Fruit fly (Drosophila melanogaster) whole organism, prepupa: Measurements from ENCODE around the gene Apt1.

Source experiments
- Blimp-1 ChIP-seq: fragments of 200-800 bp; sonication (Bioruptor generic); optimal IDR thresholded peaks from 3 replicates; lab custom pipeline; 2017; ENCODE audit warnings: missing biosample characterization, missing genetic modification characterization, mild to moderate bottlenecking, moderate library complexity, missing genetic modification reagents
- CG10631 ChIP-seq: fragments of 200-800 bp; sonication (Bioruptor generic); optimal IDR thresholded peaks from 2 replicates; lab custom pipeline; 2016; ENCODE audit warnings: missing biosample characterization, missing genetic modification characterization
- CG10669 ChIP-seq: fragments of 200-800 bp; sonication (Bioruptor generic); optimal IDR thresholded peaks from 3 replicates; lab custom pipeline; 2018; ENCODE audit warnings: missing biosample characterization, mild to moderate bottlenecking, missing genetic modification characterization, moderate library complexity
- CG11294 ChIP-seq: fragments of 200-800 bp; sonication (Bioruptor generic); IDR thresholded peaks from 2 replicates; pipeline ENCODE4 v1.3.6; 2022; ENCODE audit warnings: missing biosample characterization, missing genetic modification characterization
- CG11762 ChIP-seq: fragments of 200-800 bp; sonication (Bioruptor generic); optimal IDR thresholded peaks from 3 replicates; lab custom pipeline; 2016; ENCODE audit warnings: missing biosample characterization, missing genetic modification characterization; ENCODE audit not compliant: insufficient read depth
- CG11902 ChIP-seq: fragments of 200-800 bp; sonication (Bioruptor generic); optimal IDR thresholded peaks from 3 replicates; lab custom pipeline; 2016; ENCODE audit warnings: missing biosample characterization, missing genetic modification characterization
- CG15336 ChIP-seq: fragments of 200-800 bp; sonication (Bioruptor generic); IDR thresholded peaks from 2 replicates; pipeline ENCODE4 v1.3.6; 2022; ENCODE audit warnings: missing biosample characterization, missing genetic modification characterization
- CG1621 ChIP-seq: fragments of 200-800 bp; sonication (Bioruptor generic); optimal IDR thresholded peaks from 3 replicates; lab custom pipeline; 2018; ENCODE audit warnings: missing biosample characterization, mild to moderate bottlenecking, missing genetic modification characterization
- CG16779 ChIP-seq: fragments of 200-800 bp; sonication (Bioruptor generic); optimal IDR thresholded peaks from 3 replicates; lab custom pipeline; 2017; ENCODE audit warnings: missing biosample characterization, mild to moderate bottlenecking, missing genetic modification characterization
- CG3032 ChIP-seq: fragments of 200-800 bp; optimal IDR thresholded peaks from 2 replicates; lab custom pipeline; 2019; ENCODE audit warnings: missing biosample characterization, mild to moderate bottlenecking, missing genetic modification characterization, moderate library complexity
- CG31627 ChIP-seq: fragments of 200-800 bp; sonication (Bioruptor generic); optimal IDR thresholded peaks from 3 replicates; lab custom pipeline; 2016; ENCODE audit warnings: missing biosample characterization, missing genetic modification characterization
- CG32006 ChIP-seq: fragments of 200-800 bp; sonication (Bioruptor generic); optimal IDR thresholded peaks from 3 replicates; lab custom pipeline; 2017; ENCODE audit warnings: missing biosample characterization, mild to moderate bottlenecking, missing genetic modification characterization
- CG34406 ChIP-seq: fragments of 200-800 bp; sonication (Bioruptor generic); optimal IDR thresholded peaks from 3 replicates; lab custom pipeline; 2016; ENCODE audit warnings: missing biosample characterization, missing genetic modification characterization
- CG4318 ChIP-seq: fragments of 200-800 bp; sonication (Bioruptor generic); optimal IDR thresholded peaks from 3 replicates; lab custom pipeline; 2017; ENCODE audit warnings: missing biosample characterization, mild to moderate bottlenecking, missing genetic modification characterization
- CG6163 ChIP-seq: fragments of 200-800 bp; sonication (Bioruptor generic); IDR thresholded peaks from 3 replicates; pipeline ENCODE4 v1.3.6; 2022; ENCODE audit warnings: missing biosample characterization, missing genetic modification characterization
- CG6276 ChIP-seq: fragments of 200-800 bp; sonication (Bioruptor generic); optimal IDR thresholded peaks from 2 replicates; lab custom pipeline; 2017; ENCODE audit warnings: missing biosample characterization, mild to moderate bottlenecking, missing genetic modification characterization
- CG6792 ChIP-seq: fragments of 200-800 bp; sonication (Bioruptor generic); optimal IDR thresholded peaks from 3 replicates; lab custom pipeline; 2016; ENCODE audit warnings: missing biosample characterization, missing genetic modification characterization
- CG6808 ChIP-seq: fragments of 200-800 bp; sonication (Bioruptor generic); optimal IDR thresholded peaks from 3 replicates; lab custom pipeline; 2017; ENCODE audit warnings: missing biosample characterization, missing genetic modification characterization, mild to moderate bottlenecking, moderate library complexity, missing genetic modification reagents
- CG7368 ChIP-seq: fragments of 200-800 bp; sonication (Bioruptor generic); optimal IDR thresholded peaks from 3 replicates; lab custom pipeline; 2016; ENCODE audit warnings: missing biosample characterization, missing genetic modification characterization
- CG8119 ChIP-seq: fragments of 200-800 bp; sonication (Bioruptor generic); IDR thresholded peaks from 3 replicates; pipeline ENCODE4 v1.3.6; 2022; ENCODE audit warnings: missing biosample characterization, missing genetic modification characterization
- CG8632 ChIP-seq: fragments of 200-800 bp; sonication (Bioruptor generic); optimal IDR thresholded peaks from 3 replicates; lab custom pipeline; 2016; ENCODE audit warnings: missing biosample characterization, missing genetic modification characterization
- Eip75B ChIP-seq: fragments of 200-800 bp; sonication (Bioruptor generic); optimal IDR thresholded peaks from 3 replicates; lab custom pipeline; 2016; ENCODE audit warnings: missing biosample characterization, missing genetic modification characterization
- Eip78C ChIP-seq: fragments of 200-800 bp; sonication (Bioruptor generic); peaks from one replicate; lab custom pipeline; 2016; ENCODE audit warnings: missing biosample characterization, missing genetic modification characterization
- Eip93F ChIP-seq: fragments of 200-800 bp; sonication (Bioruptor generic); optimal IDR thresholded peaks from 2 replicates; lab custom pipeline; 2016; ENCODE audit warnings: missing biosample characterization, mild to moderate bottlenecking, missing genetic modification characterization
- Ets96B ChIP-seq: fragments of 200-800 bp; optimal IDR thresholded peaks from 2 replicates; lab custom pipeline; 2019; ENCODE audit warnings: missing biosample characterization, mild to moderate bottlenecking, missing genetic modification characterization, moderate library complexity
- Hr38 ChIP-seq: sonication (Bioruptor generic); optimal IDR thresholded peaks from 2 replicates; lab custom pipeline; 2016; ENCODE audit warnings: missing biosample characterization, missing genetic modification characterization
- Hr4 ChIP-seq: fragments of 200-800 bp; sonication (Bioruptor generic); optimal IDR thresholded peaks from 3 replicates; lab custom pipeline; 2016; ENCODE audit warnings: missing biosample characterization, missing genetic modification characterization
- Lpt ChIP-seq: fragments of 200-800 bp; sonication (Bioruptor generic); optimal IDR thresholded peaks from 3 replicates; lab custom pipeline; 2016; ENCODE audit warnings: missing biosample characterization, missing genetic modification characterization
- OdsH ChIP-seq: fragments of 200-800 bp; sonication (Bioruptor generic); optimal IDR thresholded peaks from 3 replicates; lab custom pipeline; 2016; ENCODE audit warnings: missing biosample characterization, missing genetic modification characterization
- Smox ChIP-seq: fragments of 200-800 bp; sonication (Bioruptor generic); optimal IDR thresholded peaks from 3 replicates; lab custom pipeline; 2016; ENCODE audit warnings: missing biosample characterization, missing genetic modification characterization
- Sox14 ChIP-seq: fragments of 200-800 bp; sonication (Bioruptor generic); optimal IDR thresholded peaks from 3 replicates; lab custom pipeline; 2016; ENCODE audit warnings: missing biosample characterization, missing genetic modification characterization
- Sox15 ChIP-seq: fragments of 200-800 bp; sonication (Bioruptor generic); optimal IDR thresholded peaks from 3 replicates; lab custom pipeline; 2016; ENCODE audit warnings: missing biosample characterization, missing genetic modification characterization
- achi ChIP-seq: fragments of 200-800 bp; sonication (Bioruptor generic); optimal IDR thresholded peaks from 3 replicates; lab custom pipeline; 2016; ENCODE audit warnings: missing biosample characterization, missing genetic modification characterization
- acj6 ChIP-seq: fragments of 200-800 bp; sonication (Bioruptor generic); optimal IDR thresholded peaks from 3 replicates; lab custom pipeline; 2016; ENCODE audit warnings: missing biosample characterization, missing genetic modification characterization
- cyc ChIP-seq: fragments of 200-800 bp; sonication (Bioruptor generic); optimal IDR thresholded peaks from 3 replicates; lab custom pipeline; 2016; ENCODE audit warnings: missing biosample characterization, missing genetic modification characterization
- dac ChIP-seq: fragments of 200-800 bp; sonication (Bioruptor generic); optimal IDR thresholded peaks from 2 replicates; lab custom pipeline; 2017; ENCODE audit warnings: missing biosample characterization, mild to moderate bottlenecking, missing genetic modification characterization
- dsx ChIP-seq: fragments of 200-800 bp; optimal IDR thresholded peaks from 3 replicates; lab custom pipeline; 2019; ENCODE audit warnings: missing biosample characterization, mild to moderate bottlenecking, missing genetic modification characterization, moderate library complexity; ENCODE audit not compliant: poor library complexity, severe bottlenecking
- eg ChIP-seq: fragments of 200-800 bp; sonication (Bioruptor generic); IDR thresholded peaks from 3 replicates; pipeline ENCODE4 v1.3.6; 2022; ENCODE audit warnings: missing biosample characterization, missing genetic modification characterization
- esn ChIP-seq: fragments of 200-800 bp; sonication (Bioruptor generic); optimal IDR thresholded peaks from 2 replicates; lab custom pipeline; 2016; ENCODE audit warnings: missing biosample characterization, mild to moderate bottlenecking, missing genetic modification characterization, moderate library complexity
- fd85E ChIP-seq: fragments of 200-800 bp; sonication (Bioruptor generic); optimal IDR thresholded peaks from 3 replicates; lab custom pipeline; 2016; ENCODE audit warnings: missing biosample characterization, missing genetic modification characterization
- net ChIP-seq: fragments of 200-800 bp; sonication (Bioruptor generic); optimal IDR thresholded peaks from 3 replicates; lab custom pipeline; 2016; ENCODE audit warnings: missing biosample characterization, missing genetic modification characterization
- pdm3 ChIP-seq: fragments of 200-800 bp; sonication (Bioruptor generic); optimal IDR thresholded peaks from 3 replicates; lab custom pipeline; 2016; ENCODE audit warnings: missing biosample characterization, missing genetic modification characterization
- spab ChIP-seq: fragments of 200-800 bp; sonication (Bioruptor generic); optimal IDR thresholded peaks from 2 replicates; lab custom pipeline; 2017; ENCODE audit warnings: missing biosample characterization, mild to moderate bottlenecking, missing genetic modification characterization, missing genetic modification reagents
- ss ChIP-seq, 2 experiments: fragments of 200-800 bp; sonication (Bioruptor generic); optimal IDR thresholded peaks; 2 replicates in 1 of 2; 3 replicates in 1 of 2; lab custom pipeline; 2017 to 2018; ENCODE audit warnings: mild to moderate bottlenecking in 2 of 2, missing biosample characterization in 2 of 2, missing genetic modification characterization in 2 of 2, moderate library complexity in 1 of 2
- svp ChIP-seq: fragments of 200-800 bp; sonication (Bioruptor generic); peaks from one replicate; lab custom pipeline; 2016; ENCODE audit warnings: missing biosample characterization, missing genetic modification characterization

Gene Apt1

DNA sequence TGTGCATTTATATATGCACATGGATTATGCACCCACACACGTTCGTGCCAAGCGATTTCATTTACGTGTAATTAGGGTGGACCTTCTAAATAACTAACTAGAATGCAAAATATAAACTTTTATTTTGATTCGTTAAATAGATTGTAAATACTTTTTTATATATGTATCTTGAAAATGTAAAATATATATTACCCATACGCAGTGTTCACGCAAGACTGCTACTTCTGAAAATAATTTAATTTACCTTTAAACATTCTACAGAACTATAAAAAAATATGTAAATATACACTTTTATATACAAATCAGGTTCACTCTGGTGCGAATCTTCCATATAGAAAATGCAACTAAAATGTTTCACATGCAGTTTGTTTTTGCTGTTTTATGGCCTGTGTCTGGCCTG lies 34.1 kb upstream of the Apt1 start (continued):
- TF ChIP-seq pdm3, result peak; percentile 26
- TF ChIP-seq CG16779 (tag; lab: Kevin White, UChicago), result peak; percentile 7
- TF ChIP-seq CG7368 (GFP tag; lab: Kevin White, UChicago), result no peak

DNA sequence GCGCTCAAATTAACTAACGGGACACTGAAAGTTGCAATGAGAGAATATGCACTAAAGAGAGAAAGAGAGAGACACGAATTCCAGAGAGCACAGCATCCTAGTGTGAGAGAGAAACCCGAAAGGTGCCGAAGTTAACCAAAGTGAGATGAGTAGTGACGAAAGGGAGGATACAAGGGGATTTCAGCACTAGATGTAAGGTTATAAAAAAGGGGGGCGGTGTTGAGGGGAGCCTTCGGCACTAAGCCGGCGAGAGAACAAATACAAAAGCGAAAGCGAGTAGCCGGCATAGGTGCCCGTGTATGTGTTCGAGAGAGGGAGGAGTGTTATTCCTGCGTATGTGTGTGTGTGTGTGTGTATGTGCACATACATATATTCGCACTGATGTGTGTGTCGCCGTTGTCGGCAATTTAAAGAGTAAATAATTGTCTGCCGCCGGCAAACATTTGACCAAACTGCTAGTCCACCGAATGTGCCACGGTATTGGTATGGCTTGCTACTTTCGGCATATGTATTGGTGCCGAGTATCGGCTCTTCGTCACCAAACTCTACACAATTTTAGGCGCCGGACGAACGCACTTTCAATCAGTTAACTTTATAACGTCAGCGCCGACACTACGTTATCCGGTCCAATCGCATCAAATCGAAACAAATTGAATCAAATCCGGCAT lies 31.1 kb upstream of the Apt1 start, which contains the start of gene CG7368:
Gene CG7368 (plus strand): TSS at position 618 of the 668 bp plus-strand sequence.
- no peak for TF ChIP-seq CG6276
- TF ChIP-seq Eip93F (GFP tag; lab: Kevin White, UChicago), result no peak
- TF ChIP-seq CG7368 (GFP tag; lab: Kevin White, UChicago), result peak; percentile 44
- peak; percentile 34 for TF ChIP-seq Eip78C (GFP tag; lab: Kevin White, UChicago)
- TF ChIP-seq, all 60 proteins: peak for 2

DNA sequence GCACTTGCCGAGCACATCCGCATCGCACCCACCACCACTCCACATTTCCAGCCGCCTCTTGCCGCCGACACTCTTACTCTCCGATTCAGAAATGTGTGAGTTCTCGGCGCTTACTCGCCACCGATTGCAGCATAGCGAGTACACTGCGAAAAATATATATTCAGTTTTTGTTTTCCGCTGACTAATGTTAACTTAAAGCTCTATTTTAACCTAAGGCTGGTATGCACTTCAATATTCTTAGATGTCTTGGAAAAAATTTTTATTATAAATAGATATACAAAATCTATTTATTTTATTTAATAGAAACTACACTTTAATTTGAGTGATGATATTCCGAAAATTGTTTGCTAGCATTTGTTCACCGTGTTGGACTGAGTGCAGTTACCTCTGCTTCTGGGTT lies 28.6 kb upstream of the Apt1 start:
- peak; percentile 63 for TF ChIP-seq CG7368 (GFP tag; lab: Kevin White, UChicago)
- peak; percentile 59 for TF ChIP-seq CG3032 (tag; lab: Kevin White, UChicago)
- peak; percentile 1 for TF ChIP-seq CG4318 (GFP tag; lab: Kevin White, UChicago)
- TF ChIP-seq Sox14 (GFP tag; lab: Kevin White, UChicago), result no peak
- 0 out of 2 replicates have a peak, but pooled peaks have one; percentile 7 for TF ChIP-seq CG11294 (GFP tag; lab: Robert Waterston, UW)
- no peak for TF ChIP-seq pdm3
- TF ChIP-seq esn, result peak; percentile 6
- TF ChIP-seq acj6 (GFP tag; lab: Kevin White, UChicago), result peak; percentile 40
- no peak for TF ChIP-seq CG11762 (GFP tag; lab: Kevin White, UChicago)
- TF ChIP-seq CG6163, result 0 out of 3 replicates have a peak, but pooled peaks have one; percentile 23
- no peak for TF ChIP-seq CG31627 (GFP tag; lab: Kevin White, UChicago)
- peak; percentile 41 for TF ChIP-seq dsx (GFP tag; lab: Kevin White, UChicago)
- no peak for TF ChIP-seq dac (GFP tag; lab: Kevin White, UChicago)
- TF ChIP-seq fd85E (GFP tag; lab: Kevin White, UChicago), result no peak
- TF ChIP-seq Smox (GFP tag; lab: Kevin White, UChicago), result no peak
- peak; percentile 37 for TF ChIP-seq CG10631 (GFP tag; lab: Kevin White, UChicago)
- peak; percentile 32 for TF ChIP-seq CG6808 (GFP tag; lab: Kevin White, UChicago)
- TF ChIP-seq svp (GFP tag; lab: Kevin White, UChicago), result no peak
- TF ChIP-seq CG11902 (GFP tag; lab: Kevin White, UChicago), result no peak
- peak; percentile 61 for TF ChIP-seq CG8119 (GFP tag; lab: Robert Waterston, UW)
- TF ChIP-seq CG15336 (GFP tag; lab: Robert Waterston, UW), result peak; percentile 42
- peak; percentile 12 for TF ChIP-seq CG6792 (GFP tag; lab: Kevin White, UChicago)
- peak; percentile 45 for TF ChIP-seq CG34406 (GFP tag; lab: Kevin White, UChicago)
- peak; percentile 54 for TF ChIP-seq Ets96B (tag; lab: Kevin White, UChicago)
- TF ChIP-seq spab (GFP tag; lab: Kevin White, UChicago), result peak; percentile 11
- TF ChIP-seq Sox15 (GFP tag; lab: Kevin White, UChicago), result no peak
- TF ChIP-seq Blimp-1 (GFP tag; lab: Kevin White, UChicago), result no peak
- no peak for TF ChIP-seq cyc (GFP tag; lab: Kevin White, UChicago)
- TF ChIP-seq eg (GFP tag; lab: Robert Waterston, UW), result 0 out of 3 replicates have a peak, but pooled peaks have one; percentile 19
- TF ChIP-seq ss (GFP tag; optimal IDR thresholded peaks at IDR 0.05; lab: Kevin White, UChicago), result peak in 1 of 2 experiments; percentile 42
- peak; percentile 33 for TF ChIP-seq OdsH (GFP tag; lab: Kevin White, UChicago)
- no peak for TF ChIP-seq CG1621 (tag; lab: Kevin White, UChicago)
- no peak for TF ChIP-seq Lpt (GFP tag; lab: Kevin White, UChicago)
- peak; percentile 44 for TF ChIP-seq achi (GFP tag; lab: Kevin White, UChicago)
- TF ChIP-seq Hr4 (GFP tag; lab: Kevin White, UChicago), result peak; percentile 5
- no peak for TF ChIP-seq Eip78C (GFP tag; lab: Kevin White, UChicago)
- no peak for TF ChIP-seq Eip75B (GFP tag; lab: Kevin White, UChicago)
- no peak for TF ChIP-seq Hr38 (GFP tag; lab: Kevin White, UChicago)
- peak; percentile 7 for TF ChIP-seq net (GFP tag; lab: Kevin White, UChicago)
- peak; percentile 54 for TF ChIP-seq CG32006 (GFP tag; lab: Kevin White, UChicago)
- peak; percentile 11 for TF ChIP-seq CG8632 (GFP tag; lab: Kevin White, UChicago)
- TF ChIP-seq CG10669 (GFP tag; lab: Kevin White, UChicago), result no peak
